Fruit fly (Drosophila melanogaster) whole organism, adult: Measurements from ENCODE around the gene CG5776.

ENCODE experiments used
- Crg-1 ChIP-seq: fragments of 200-800 bp; sonication (Bioruptor generic); optimal IDR thresholded peaks from 2 replicates; lab custom pipeline; 2016; ENCODE audit warnings: missing biosample characterization, missing genetic modification characterization
- pad ChIP-seq: fragments of 200-800 bp; sonication (Bioruptor generic); optimal IDR thresholded peaks from 3 replicates; lab custom pipeline; 2017; ENCODE audit warnings: missing biosample characterization, missing genetic modification characterization, mild to moderate bottlenecking, moderate library complexity, missing genetic modification reagents

dm6 chr2L:12656865-12657264 lies 47.4 kb downstream of the CG5776 start, which contains the start of gene pdm2:
- TF ChIP-seq pad (GFP tag; lab: Kevin White, UChicago) (no peak), Crg-1 (GFP tag; lab: Kevin White, UChicago) (no peak)
